Fruit fly (Drosophila melanogaster): ENCODE measurements around the gene CG3568.

The CG3568 gene

dm6 chrX:4498234-4498633 is 44.2 kb upstream of the CG3568 start (continued):
- TF ChIP-seq PHDP (tag; optimal IDR thresholded peaks at IDR 0.05) = peak; percentile 6
- TF ChIP-seq prd (optimal IDR thresholded peaks at IDR 0.05) = no peak
- peak; percentile 55; the same call in 1 of the 3 replicates for TF ChIP-seq prd (GFP tag; IDR thresholded peaks at IDR 0.05)
- TF ChIP-seq CG1603 (tag; optimal IDR thresholded peaks at IDR 0.05) = peak; percentile 70
- TF ChIP-seq CG32772 (GFP tag; IDR thresholded peaks at IDR 0.05) = 0 out of 2 replicates have a peak, but pooled peaks have one; percentile 35
- TF ChIP-seq wdn (GFP tag; IDR thresholded peaks at IDR 0.05) = no peak
- TF ChIP-seq CG7372 (GFP tag; IDR thresholded peaks at IDR 0.05) = no peak
- TF ChIP-seq chif (GFP tag; optimal IDR thresholded peaks at IDR 0.05) = peak; percentile 43 to 47
- TF ChIP-seq CG13775 (GFP tag; optimal IDR thresholded peaks at IDR 0.05) = peak; percentile 13
- no peak for TF ChIP-seq Elba2 (GFP tag; optimal IDR thresholded peaks at IDR 0.05)
- no peak for TF ChIP-seq Neu2 (GFP tag; optimal IDR thresholded peaks at IDR 0.05; ENCODE audit: borderline replicate concordance)
- TF ChIP-seq ssp (GFP tag; IDR thresholded peaks at IDR 0.05) = 0 out of 2 replicates have a peak, but pooled peaks have one; percentile 31
- TF ChIP-seq gsb-n (tag; optimal IDR thresholded peaks at IDR 0.05) = peak; percentile 13
- TF ChIP-seq ind (GFP tag; optimal IDR thresholded peaks at IDR 0.05) = peak; percentile 35
- TF ChIP-seq cato (GFP tag; optimal IDR thresholded peaks at IDR 0.05; ENCODE audit: borderline replicate concordance) = no peak
- TF ChIP-seq Hsf (GFP tag; optimal IDR thresholded peaks at IDR 0.05) = peak; percentile 31
- TF ChIP-seq CG12391 (tag; optimal IDR thresholded peaks at IDR 0.05) = peak; percentile 45
- no peak for TF ChIP-seq run (tag; optimal IDR thresholded peaks at IDR 0.05)
- TF ChIP-seq CG7556 (GFP tag; optimal IDR thresholded peaks at IDR 0.05) = peak; percentile 13
- peak; percentile 7 for TF ChIP-seq CG16815 (GFP tag; optimal IDR thresholded peaks at IDR 0.05)
- TF ChIP-seq E2f2 (GFP tag; IDR thresholded peaks at IDR 0.05) = peak; percentile 15; the same call in 1 of the 2 replicates
- TF ChIP-seq dm (GFP tag; optimal IDR thresholded peaks at IDR 0.05) = no peak
- TF ChIP-seq CG10267 (tag; optimal IDR thresholded peaks at IDR 0.05) = peak; percentile 36
- no peak for TF ChIP-seq Asciz (GFP tag; optimal IDR thresholded peaks at IDR 0.05)
- peak; percentile 94 for TF ChIP-seq sens (GFP tag)
- no peak for TF ChIP-seq CG11723 (GFP tag; optimal IDR thresholded peaks at IDR 0.05)
- TF ChIP-seq zfh1 (GFP tag; IDR thresholded peaks at IDR 0.05) = peak; percentile 64; the same call in 1 of the 3 replicates
- peak; percentile 41 for TF ChIP-seq Oli (tag; optimal IDR thresholded peaks at IDR 0.05)
- 0 out of 2 replicates have a peak, but pooled peaks have one; percentile 44 for TF ChIP-seq E2f1 (GFP tag; IDR thresholded peaks at IDR 0.05)
- TF ChIP-seq Ssrp (tag; optimal IDR thresholded peaks at IDR 0.05) = peak; percentile 31
- TF ChIP-seq CG8290 (GFP tag; optimal IDR thresholded peaks at IDR 0.05) = no peak
- TF ChIP-seq CG8290 (tag; optimal IDR thresholded peaks at IDR 0.05) = peak in 1 of 2 experiments; percentile 17
- TF ChIP-seq CG30403 (GFP tag; optimal IDR thresholded peaks at IDR 0.05) = peak; percentile 26
- TF ChIP-seq Meics (GFP tag; optimal IDR thresholded peaks at IDR 0.05) = no peak
- peak; percentile 65; the same call in 2 of the 3 replicates for TF ChIP-seq ci (GFP tag; IDR thresholded peaks at IDR 0.05)
- TF ChIP-seq CG17385 (GFP tag; optimal IDR thresholded peaks at IDR 0.05) = peak; percentile 21
- peak; percentile 31 for TF ChIP-seq pnt (GFP tag; optimal IDR thresholded peaks at IDR 0.05)
- TF ChIP-seq CG2889 (GFP tag; IDR thresholded peaks at IDR 0.05) = no peak
- TF ChIP-seq CG14050 (GFP tag; IDR thresholded peaks at IDR 0.05) = 0 out of 3 replicates have a peak, but pooled peaks have one; percentile 16
- TF ChIP-seq sqz (GFP tag; optimal IDR thresholded peaks at IDR 0.05) = peak; percentile 1
- TF ChIP-seq CkIIα-i1 (GFP tag; IDR thresholded peaks at IDR 0.05) = no peak
- peak; percentile 83 for TF ChIP-seq Med (GFP tag)
- TF ChIP-seq ems (GFP tag; optimal IDR thresholded peaks at IDR 0.05) = peak; percentile 16
- TF ChIP-seq jumu (GFP tag; optimal IDR thresholded peaks at IDR 0.05) = peak; percentile 29
- no peak for TF ChIP-seq CG18476 (GFP tag; optimal IDR thresholded peaks at IDR 0.05)
- TF ChIP-seq CG11504 (tag; optimal IDR thresholded peaks at IDR 0.05) = peak; percentile 52
- TF ChIP-seq ftz-f1 (GFP tag; optimal IDR thresholded peaks at IDR 0.05) = no peak
- TF ChIP-seq CG17361 (GFP tag; IDR thresholded peaks at IDR 0.05) = peak; percentile 38; the same call in 1 of the 3 replicates
- TF ChIP-seq CG10654 (GFP tag; optimal IDR thresholded peaks at IDR 0.05) = peak; percentile 13
- TF ChIP-seq CG6813 (GFP tag; optimal IDR thresholded peaks at IDR 0.05) = no peak
- TF ChIP-seq D19A (tag; optimal IDR thresholded peaks at IDR 0.05) = peak; percentile 15
- TF ChIP-seq CG30431 (GFP tag; optimal IDR thresholded peaks at IDR 0.05) = peak; percentile 2
